Worm (Caenorhabditis elegans) whole organism, L1 larva: Measurements from ENCODE around the gene srg-3.

Source experiments
- Y116A8C.19 ChIP-seq: sonication (generic microtip); optimal IDR thresholded peaks from 2 replicates; lab custom pipeline; 2016; ENCODE audit warnings: missing compliant biosample characterization, missing genetic modification characterization, borderline replicate concordance
- alr-1 ChIP-seq: fragments of 200-800 bp; sonication (Bioruptor generic); optimal IDR thresholded peaks from 2 replicates; lab custom pipeline; 2018; ENCODE audit warnings: borderline replicate concordance, mild to moderate bottlenecking, missing genetic modification characterization, missing compliant biosample characterization
- ama-1 ChIP-seq: fragments of 150-350 bp; optimal IDR thresholded peaks from 2 replicates; lab custom pipeline; 2014
- egl-27 ChIP-seq, 2 experiments: fragments of 150-350 bp in 1 of 2; sonication (generic microtip); optimal IDR thresholded peaks; 3 replicates each; lab custom pipeline; 2017 to 2018; ENCODE audit warnings: missing biosample characterization in 2 of 2, missing genetic modification characterization in 2 of 2, missing genetic modification reagents in 2 of 2
- nhr-12 ChIP-seq: sonication (generic microtip); optimal IDR thresholded peaks from 2 replicates; lab custom pipeline; 2017; ENCODE audit warnings: missing biosample characterization, missing genetic modification characterization
- nhr-237 ChIP-seq: fragments of 150-350 bp; optimal IDR thresholded peaks from 2 replicates; lab custom pipeline; 2014; ENCODE audit warnings: missing biosample characterization, missing genetic modification characterization
- nhr-77 ChIP-seq: fragments of 150-350 bp; optimal IDR thresholded peaks from 2 replicates; lab custom pipeline; 2014; ENCODE audit warnings: missing biosample characterization, missing genetic modification characterization
- unc-130 ChIP-seq: fragments of 150-350 bp; optimal IDR thresholded peaks from 2 replicates; lab custom pipeline; 2017; ENCODE audit warnings: missing biosample characterization, missing genetic modification characterization, inconsistent platforms

DNA sequence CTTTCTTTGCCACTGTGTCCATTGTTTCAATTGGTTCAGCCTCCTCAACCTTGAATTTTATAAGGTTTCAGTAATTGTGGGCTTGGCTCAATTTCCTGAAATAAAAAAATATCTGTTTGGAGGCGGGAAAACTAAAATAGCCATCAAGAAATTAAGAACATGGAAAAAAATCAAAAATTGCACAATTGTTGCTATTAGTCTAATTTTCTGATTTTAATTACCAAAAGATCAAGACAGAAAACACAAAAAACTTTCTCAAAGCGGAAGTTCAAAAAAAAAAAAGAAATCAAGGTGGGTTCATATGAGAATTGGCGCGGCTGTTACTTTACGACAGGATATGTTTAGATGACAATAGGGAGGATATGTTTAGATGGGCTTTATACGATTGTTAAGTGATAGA, 39.3 kb downstream of the srg-3 start, which contains the start of gene esyt-2:
- TF ChIP-seq unc-130 (tag; lab: Kevin White, UChicago) = no peak
- TF ChIP-seq Y116A8C.19 = no peak
- no peak for TF ChIP-seq alr-1 (tag; lab: Kevin White, UChicago)
- TF ChIP-seq egl-27 (tag; optimal IDR thresholded peaks at IDR 0.05; lab: Kevin White, UChicago) = no peak
- no peak for TF ChIP-seq nhr-77
- no peak for TF ChIP-seq ama-1
- TF ChIP-seq nhr-237 = no peak
- no peak for TF ChIP-seq nhr-12 (tag; lab: Kevin White, UChicago)
